Worm (Caenorhabditis elegans): Measurements from ENCODE around the gene srd-31.

ce11 chrV:7675904-7676303, 41.3 kb upstream of the srd-31 start, which contains the start of gene C12D5.3:
- no peak for TF ChIP-seq nhr-28 (tag; optimal IDR thresholded peaks at IDR 0.05)
- TF ChIP-seq flh-1 (GFP tag; optimal IDR thresholded peaks at IDR 0.05): no peak
- TF ChIP-seq mep-1 (tag; optimal IDR thresholded peaks at IDR 0.05): no peak

Data from whole organism, mixed stage, embryonic.